Fruit fly (Drosophila melanogaster) whole organism, prepupa: ENCODE measurements around the gene AdoR.

Experiments used
- CG10631 ChIP-seq: fragments of 200-800 bp; sonication (Bioruptor generic); optimal IDR thresholded peaks from 2 replicates; lab custom pipeline; 2016; ENCODE audit warnings: missing biosample characterization, missing genetic modification characterization
- CG11294 ChIP-seq: fragments of 200-800 bp; sonication (Bioruptor generic); IDR thresholded peaks from 2 replicates; pipeline ENCODE4 v1.3.6; 2022; ENCODE audit warnings: missing biosample characterization, missing genetic modification characterization
- CG11762 ChIP-seq: fragments of 200-800 bp; sonication (Bioruptor generic); optimal IDR thresholded peaks from 3 replicates; lab custom pipeline; 2016; ENCODE audit warnings: missing biosample characterization, missing genetic modification characterization; ENCODE audit not compliant: insufficient read depth
- CG1621 ChIP-seq: fragments of 200-800 bp; sonication (Bioruptor generic); optimal IDR thresholded peaks from 3 replicates; lab custom pipeline; 2018; ENCODE audit warnings: missing biosample characterization, mild to moderate bottlenecking, missing genetic modification characterization
- CG16779 ChIP-seq: fragments of 200-800 bp; sonication (Bioruptor generic); optimal IDR thresholded peaks from 3 replicates; lab custom pipeline; 2017; ENCODE audit warnings: missing biosample characterization, mild to moderate bottlenecking, missing genetic modification characterization
- CG3032 ChIP-seq: fragments of 200-800 bp; optimal IDR thresholded peaks from 2 replicates; lab custom pipeline; 2019; ENCODE audit warnings: missing biosample characterization, mild to moderate bottlenecking, missing genetic modification characterization, moderate library complexity
- CG32006 ChIP-seq: fragments of 200-800 bp; sonication (Bioruptor generic); optimal IDR thresholded peaks from 3 replicates; lab custom pipeline; 2017; ENCODE audit warnings: missing biosample characterization, mild to moderate bottlenecking, missing genetic modification characterization
- CG3919 ChIP-seq: fragments of 200-800 bp; sonication (Bioruptor generic); optimal IDR thresholded peaks from 3 replicates; lab custom pipeline; 2016; ENCODE audit warnings: missing biosample characterization, missing genetic modification characterization
- CG4318 ChIP-seq: fragments of 200-800 bp; sonication (Bioruptor generic); optimal IDR thresholded peaks from 3 replicates; lab custom pipeline; 2017; ENCODE audit warnings: missing biosample characterization, mild to moderate bottlenecking, missing genetic modification characterization
- CG6163 ChIP-seq: fragments of 200-800 bp; sonication (Bioruptor generic); IDR thresholded peaks from 3 replicates; pipeline ENCODE4 v1.3.6; 2022; ENCODE audit warnings: missing biosample characterization, missing genetic modification characterization
- CG6276 ChIP-seq: fragments of 200-800 bp; sonication (Bioruptor generic); optimal IDR thresholded peaks from 2 replicates; lab custom pipeline; 2017; ENCODE audit warnings: missing biosample characterization, mild to moderate bottlenecking, missing genetic modification characterization
- CG6792 ChIP-seq: fragments of 200-800 bp; sonication (Bioruptor generic); optimal IDR thresholded peaks from 3 replicates; lab custom pipeline; 2016; ENCODE audit warnings: missing biosample characterization, missing genetic modification characterization
- CG6808 ChIP-seq: fragments of 200-800 bp; sonication (Bioruptor generic); optimal IDR thresholded peaks from 3 replicates; lab custom pipeline; 2017; ENCODE audit warnings: missing biosample characterization, missing genetic modification characterization, mild to moderate bottlenecking, moderate library complexity, missing genetic modification reagents
- CG6854 ChIP-seq: fragments of 200-800 bp; sonication (Bioruptor generic); optimal IDR thresholded peaks from 2 replicates; lab custom pipeline; 2017; ENCODE audit warnings: missing biosample characterization, mild to moderate bottlenecking, missing genetic modification characterization
- CG8119 ChIP-seq: fragments of 200-800 bp; sonication (Bioruptor generic); IDR thresholded peaks from 3 replicates; pipeline ENCODE4 v1.3.6; 2022; ENCODE audit warnings: missing biosample characterization, missing genetic modification characterization
- CG8319 ChIP-seq: fragments of 200-800 bp; sonication (Bioruptor generic); optimal IDR thresholded peaks from 3 replicates; lab custom pipeline; 2016; ENCODE audit warnings: missing biosample characterization, missing genetic modification characterization
- CG9139 ChIP-seq: fragments of 200-800 bp; sonication (Bioruptor generic); optimal IDR thresholded peaks from 3 replicates; lab custom pipeline; 2017; ENCODE audit warnings: missing biosample characterization, mild to moderate bottlenecking, missing genetic modification characterization
- Eip75B ChIP-seq: fragments of 200-800 bp; sonication (Bioruptor generic); optimal IDR thresholded peaks from 3 replicates; lab custom pipeline; 2016; ENCODE audit warnings: missing biosample characterization, missing genetic modification characterization
- Eip78C ChIP-seq: fragments of 200-800 bp; sonication (Bioruptor generic); peaks from one replicate; lab custom pipeline; 2016; ENCODE audit warnings: missing biosample characterization, missing genetic modification characterization
- Eip93F ChIP-seq: fragments of 200-800 bp; sonication (Bioruptor generic); optimal IDR thresholded peaks from 2 replicates; lab custom pipeline; 2016; ENCODE audit warnings: missing biosample characterization, mild to moderate bottlenecking, missing genetic modification characterization
- Ets21C ChIP-seq: fragments of 200-800 bp; sonication (Bioruptor generic); optimal IDR thresholded peaks from 3 replicates; lab custom pipeline; 2016; ENCODE audit warnings: missing biosample characterization, missing genetic modification characterization
- Gug ChIP-seq: fragments of 200-800 bp; sonication (Bioruptor generic); IDR thresholded peaks from 2 replicates; pipeline ENCODE4 v1.3.6; 2022; ENCODE audit warnings: missing biosample characterization, missing genetic modification characterization
- Hr39 ChIP-seq: fragments of 200-800 bp; sonication (Bioruptor generic); optimal IDR thresholded peaks from 2 replicates; lab custom pipeline; 2016; ENCODE audit warnings: missing biosample characterization, missing genetic modification characterization
- Lpt ChIP-seq: fragments of 200-800 bp; sonication (Bioruptor generic); optimal IDR thresholded peaks from 3 replicates; lab custom pipeline; 2016; ENCODE audit warnings: missing biosample characterization, missing genetic modification characterization
- Met ChIP-seq: fragments of 200-800 bp; sonication (Bioruptor generic); optimal IDR thresholded peaks from 3 replicates; lab custom pipeline; 2016; ENCODE audit warnings: missing biosample characterization, missing genetic modification characterization
- OdsH ChIP-seq: fragments of 200-800 bp; sonication (Bioruptor generic); optimal IDR thresholded peaks from 3 replicates; lab custom pipeline; 2016; ENCODE audit warnings: missing biosample characterization, missing genetic modification characterization
- Smox ChIP-seq: fragments of 200-800 bp; sonication (Bioruptor generic); optimal IDR thresholded peaks from 3 replicates; lab custom pipeline; 2016; ENCODE audit warnings: missing biosample characterization, missing genetic modification characterization
- Sox15 ChIP-seq: fragments of 200-800 bp; sonication (Bioruptor generic); optimal IDR thresholded peaks from 3 replicates; lab custom pipeline; 2016; ENCODE audit warnings: missing biosample characterization, missing genetic modification characterization
- achi ChIP-seq: fragments of 200-800 bp; sonication (Bioruptor generic); optimal IDR thresholded peaks from 3 replicates; lab custom pipeline; 2016; ENCODE audit warnings: missing biosample characterization, missing genetic modification characterization
- acj6 ChIP-seq: fragments of 200-800 bp; sonication (Bioruptor generic); optimal IDR thresholded peaks from 3 replicates; lab custom pipeline; 2016; ENCODE audit warnings: missing biosample characterization, missing genetic modification characterization
- cyc ChIP-seq: fragments of 200-800 bp; sonication (Bioruptor generic); optimal IDR thresholded peaks from 3 replicates; lab custom pipeline; 2016; ENCODE audit warnings: missing biosample characterization, missing genetic modification characterization
- dac ChIP-seq: fragments of 200-800 bp; sonication (Bioruptor generic); optimal IDR thresholded peaks from 2 replicates; lab custom pipeline; 2017; ENCODE audit warnings: missing biosample characterization, mild to moderate bottlenecking, missing genetic modification characterization
- dsx ChIP-seq: fragments of 200-800 bp; optimal IDR thresholded peaks from 3 replicates; lab custom pipeline; 2019; ENCODE audit warnings: missing biosample characterization, mild to moderate bottlenecking, missing genetic modification characterization, moderate library complexity; ENCODE audit not compliant: poor library complexity, severe bottlenecking
- esn ChIP-seq: fragments of 200-800 bp; sonication (Bioruptor generic); optimal IDR thresholded peaks from 2 replicates; lab custom pipeline; 2016; ENCODE audit warnings: missing biosample characterization, mild to moderate bottlenecking, missing genetic modification characterization, moderate library complexity
- fd59A ChIP-seq: fragments of 200-800 bp; sonication (Bioruptor generic); optimal IDR thresholded peaks from 2 replicates; lab custom pipeline; 2017; ENCODE audit warnings: missing biosample characterization, mild to moderate bottlenecking, missing genetic modification characterization, missing genetic modification reagents
- fd85E ChIP-seq: fragments of 200-800 bp; sonication (Bioruptor generic); optimal IDR thresholded peaks from 3 replicates; lab custom pipeline; 2016; ENCODE audit warnings: missing biosample characterization, missing genetic modification characterization
- fkh ChIP-seq: fragments of 200-800 bp; sonication (Bioruptor generic); optimal IDR thresholded peaks from 3 replicates; lab custom pipeline; 2017; ENCODE audit warnings: missing biosample characterization, mild to moderate bottlenecking, missing genetic modification characterization, moderate library complexity
- pdm3 ChIP-seq: fragments of 200-800 bp; sonication (Bioruptor generic); optimal IDR thresholded peaks from 3 replicates; lab custom pipeline; 2016; ENCODE audit warnings: missing biosample characterization, missing genetic modification characterization
- salr ChIP-seq, 2 experiments: fragments of 200-800 bp; sonication (Bioruptor generic); optimal IDR thresholded peaks; 3 replicates each; lab custom pipeline; 2016 to 2018; ENCODE audit warnings: missing biosample characterization in 2 of 2, missing genetic modification characterization in 2 of 2, mild to moderate bottlenecking in 1 of 2
- ss ChIP-seq, 2 experiments: fragments of 200-800 bp; sonication (Bioruptor generic); optimal IDR thresholded peaks; 2 replicates in 1 of 2; 3 replicates in 1 of 2; lab custom pipeline; 2017 to 2018; ENCODE audit warnings: mild to moderate bottlenecking in 2 of 2, missing biosample characterization in 2 of 2, missing genetic modification characterization in 2 of 2, moderate library complexity in 1 of 2
- vri ChIP-seq: fragments of 200-800 bp; sonication (Bioruptor generic); optimal IDR thresholded peaks from 3 replicates; lab custom pipeline; 2016; ENCODE audit warnings: missing biosample characterization, mild to moderate bottlenecking, missing genetic modification characterization

The AdoR gene

DNA sequence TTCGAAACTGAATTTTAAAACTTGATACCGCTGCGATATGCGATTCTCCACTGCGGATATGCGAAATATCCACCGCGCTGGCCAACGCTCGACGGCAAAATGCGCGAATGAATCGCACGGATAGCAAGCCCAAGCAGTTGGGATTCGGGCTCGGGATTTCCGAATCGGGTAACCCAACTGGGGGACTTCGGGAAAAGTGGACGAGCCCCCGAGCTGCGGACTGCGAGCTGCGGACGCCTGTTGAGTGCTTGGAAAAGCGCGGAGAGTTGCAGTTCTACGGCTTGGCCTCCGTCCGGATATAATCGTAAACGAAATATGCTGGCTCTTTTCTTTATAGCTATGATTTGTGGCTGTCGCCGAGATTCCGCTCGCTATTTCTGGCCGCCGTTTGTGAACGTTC lies at the start of gene AdoR:
AdoR (minus strand) TSS at position 101 of the 400 bp plus-strand sequence.
- TF ChIP-seq CG8319 (no peak), Ets21C (GFP tag; lab: Kevin White, UChicago) (no peak), CG6792 (GFP tag; lab: Kevin White, UChicago) (no peak), CG32006 (no peak), pdm3 (no peak), dsx (no peak), CG6163 (no peak)

- no peak for TF ChIP-seq CG11294 (GFP tag; lab: Robert Waterston, UW)
- TF ChIP-seq fkh (GFP tag; lab: Kevin White, UChicago), result peak; percentile 85
Measured at dm6 chr3R:30198793-30199192, 49.4 kb upstream of the AdoR start.

DNA sequence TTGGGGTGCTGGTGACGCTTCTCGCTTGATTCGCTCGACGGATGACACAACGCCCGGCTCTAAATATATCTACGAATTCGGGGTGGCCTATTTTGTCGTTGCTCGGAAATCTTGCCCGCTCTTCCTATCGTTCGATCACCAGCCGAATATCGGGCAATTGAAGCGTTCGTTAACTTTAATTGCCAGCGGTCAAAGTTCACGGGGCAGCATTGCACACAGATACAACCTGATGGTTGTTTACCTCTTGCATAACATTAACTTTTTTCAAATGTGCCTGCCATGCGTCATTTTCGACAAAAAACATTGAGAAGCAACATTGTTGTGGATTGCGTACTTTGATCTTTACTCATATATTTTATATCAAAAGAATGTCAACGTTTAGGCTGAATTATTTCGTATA lies 48.4 kb upstream of the AdoR start:
- TF ChIP-seq CG9139 (GFP tag; lab: Kevin White, UChicago) (no peak), dac (GFP tag; lab: Kevin White, UChicago) (no peak), CG11294 (GFP tag; lab: Robert Waterston, UW) (no peak), CG4318 (GFP tag; lab: Kevin White, UChicago) (no peak), CG32006 (no peak), Eip78C (GFP tag; lab: Kevin White, UChicago) (no peak), fd59A (GFP tag; lab: Kevin White, UChicago) (no peak), CG6854 (GFP tag; lab: Kevin White, UChicago) (no peak)
- TF ChIP-seq, all 60 proteins: peak for 0

- TF ChIP-seq esn (GFP tag; lab: Kevin White, UChicago) (no peak), dsx (no peak), CG3032 (no peak), achi (no peak), CG6854 (GFP tag; lab: Kevin White, UChicago) (no peak)
- TF ChIP-seq, all 60 proteins: peak for 0
Measured at dm6 chr3R:30196128-30196527, 46.7 kb upstream of the AdoR start, which contains the start of gene CG15531. CG15531 (minus strand) TSS chr3R:30196228.

dm6 chr3R:30195606-30196049 lies 46.2 kb upstream of the AdoR start:
- TF ChIP-seq CG11762 (GFP tag; lab: Kevin White, UChicago), result no peak
- no peak for TF ChIP-seq ss (GFP tag; optimal IDR thresholded peaks at IDR 0.05; lab: Kevin White, UChicago)
- peak; percentile 5 for TF ChIP-seq acj6 (GFP tag; lab: Kevin White, UChicago)
- TF ChIP-seq OdsH (GFP tag; lab: Kevin White, UChicago), result peak; percentile 17
- no peak for TF ChIP-seq Smox (GFP tag; lab: Kevin White, UChicago)
- no peak for TF ChIP-seq Lpt
- no peak for TF ChIP-seq CG11294 (GFP tag; lab: Robert Waterston, UW)
- TF ChIP-seq fd59A (GFP tag; lab: Kevin White, UChicago), result no peak
- TF ChIP-seq esn (GFP tag; lab: Kevin White, UChicago), result peak; percentile 20
- no peak for TF ChIP-seq Eip75B
- no peak for TF ChIP-seq Eip93F (GFP tag; lab: Kevin White, UChicago)
- TF ChIP-seq CG6854 (GFP tag; lab: Kevin White, UChicago), result no peak
- peak; percentile 12 for TF ChIP-seq CG3919 (GFP tag; lab: Kevin White, UChicago)
- 0 out of 2 replicates have a peak, but pooled peaks have one; percentile 30 for TF ChIP-seq Gug (GFP tag; lab: Robert Waterston, UW)
- no peak for TF ChIP-seq Met (GFP tag; lab: Kevin White, UChicago)
- peak; percentile 29 for TF ChIP-seq CG10631 (GFP tag; lab: Kevin White, UChicago)
- no peak for TF ChIP-seq CG6276 (GFP tag; lab: Kevin White, UChicago)
- TF ChIP-seq Sox15, result no peak
- no peak for TF ChIP-seq Ets21C (GFP tag; lab: Kevin White, UChicago)
- no peak for TF ChIP-seq CG8319
- peak; percentile 26 for TF ChIP-seq Hr39 (GFP tag; lab: Kevin White, UChicago)
- TF ChIP-seq CG3032, result peak; percentile 26
- no peak for TF ChIP-seq Eip78C (GFP tag; lab: Kevin White, UChicago)
- TF ChIP-seq vri (GFP tag; lab: Kevin White, UChicago), result no peak
- TF ChIP-seq dsx, result no peak
- no peak for TF ChIP-seq CG1621 (tag; lab: Kevin White, UChicago)
- TF ChIP-seq achi, result peak; percentile 6
- TF ChIP-seq CG6808, result no peak
- peak; percentile 53; the same call in 2 of the 3 replicates for TF ChIP-seq CG6163
- TF ChIP-seq cyc (GFP tag; lab: Kevin White, UChicago), result no peak
- no peak for TF ChIP-seq fd85E
- no peak for TF ChIP-seq salr (GFP tag; optimal IDR thresholded peaks at IDR 0.05; lab: Kevin White, UChicago)
- peak; percentile 40 for TF ChIP-seq pdm3
- no peak for TF ChIP-seq CG16779 (tag; lab: Kevin White, UChicago)
- no peak; the same call in 2 of the 3 replicates for TF ChIP-seq CG8119 (GFP tag; lab: Robert Waterston, UW)
